Worm (Caenorhabditis elegans): Measurements from ENCODE around the gene sre-51.

ce11 chrII:12335430-12335829, 23.8 kb downstream of the sre-51 start, which contains the start of gene sre-52:
- no peak for TF ChIP-seq rnt-1 (tag; optimal IDR thresholded peaks at IDR 0.05)
- TF ChIP-seq ceh-63 (GFP tag; optimal IDR thresholded peaks at IDR 0.05) = no peak
- TF ChIP-seq pag-3 (tag; optimal IDR thresholded peaks at IDR 0.05; ENCODE audit: borderline replicate concordance, insufficient read depth) = no peak
- no peak for TF ChIP-seq zag-1 (tag; optimal IDR thresholded peaks at IDR 0.05)
- TF ChIP-seq ztf-11 (tag; optimal IDR thresholded peaks at IDR 0.05) = no peak

Data from whole organism, L1 larva.